Worm (Caenorhabditis elegans): ENCODE measurements around the gene R05D8.11.

ce11 chrV:2795998-2796397, 15.3 kb upstream of the R05D8.11 start, which contains the start of gene F54E2.2:
- TF ChIP-seq hmg-1.2 (GFP tag; IDR thresholded peaks at IDR 0.05) (no peak), dpl-1 (GFP tag; optimal IDR thresholded peaks at IDR 0.05) (no peak), unc-62 (GFP tag; optimal IDR thresholded peaks at IDR 0.05) (no peak), cebp-1 (GFP tag; IDR thresholded peaks at IDR 0.05) (no peak), cebp-1 (tag; optimal IDR thresholded peaks at IDR 0.05) (no peak), B0019.2 (GFP tag; conservative IDR thresholded peaks at IDR 0.05) (no peak), ceh-79 (tag; optimal IDR thresholded peaks at IDR 0.05) (no peak), ama-1 (optimal IDR thresholded peaks at IDR 0.05) (no peak), ama-1 (GFP tag; optimal IDR thresholded peaks at IDR 0.05) (no peak), Y53G8AR.9 (GFP tag; conservative IDR thresholded peaks at IDR 0.05) (no peak)

Data from whole organism, young adult.